Fruit fly (Drosophila melanogaster) S2 (cell line): ENCODE data around the gene Nlg3.

Experiments used
- CG8478 ChIP-seq: fragments of >200 bp; optimal IDR thresholded peaks from 2 replicates; lab custom pipeline; 2018
- CTCF ChIP-seq, 2 experiments: fragments of >200 bp; optimal IDR thresholded peaks; 2 replicates each; lab custom pipeline; 2018

dm6 chr3R:7667843-7668242 is 28.6 kb upstream of the Nlg3 start:
- TF ChIP-seq CG8478 (lab: Kevin White, UChicago) (no peak), CTCF (optimal IDR thresholded peaks at IDR 0.05; lab: Kevin White, UChicago) (no peak)
